Fruit fly (Drosophila melanogaster): ENCODE results near the gene CG11899.
A peak's percentile ranks its signal among the peaks of the same experiment; 100 is the strongest.

Gene CG11899

dm6 chr3R:29214262-29214661 is 14.0 kb downstream of the CG11899 start (continued):
- TF ChIP-seq Max (GFP tag; optimal IDR thresholded peaks at IDR 0.05) (peak; percentile 99), H15 (GFP tag; IDR thresholded peaks at IDR 0.05) (peak; percentile 99), Aef1 (GFP tag; IDR thresholded peaks at IDR 0.05) (peak; percentile 99), dpn (GFP tag; optimal IDR thresholded peaks at IDR 0.05) (peak; percentile 99), CG1529 (GFP tag; optimal IDR thresholded peaks at IDR 0.05) (peak; percentile 99), CG10147 (GFP tag; optimal IDR thresholded peaks at IDR 0.05) (peak; percentile 98), CG2678 (tag; optimal IDR thresholded peaks at IDR 0.05) (peak; percentile 99), CG7987 (GFP tag; optimal IDR thresholded peaks at IDR 0.05) (peak; percentile 99), gcm (GFP tag; optimal IDR thresholded peaks at IDR 0.05) (peak; percentile 99), BtbVII (GFP tag; optimal IDR thresholded peaks at IDR 0.05) (peak; percentile 99), bcd (GFP tag; optimal IDR thresholded peaks at IDR 0.05) (peak; percentile 99), HLH4C (GFP tag; IDR thresholded peaks at IDR 0.05; ENCODE audit: partially characterized antibody) (peak; percentile 67), Elba2 (GFP tag; optimal IDR thresholded peaks at IDR 0.05) (peak; percentile 97), CG7745 (tag; optimal IDR thresholded peaks at IDR 0.05) (peak; percentile 98), pfk (GFP tag; optimal IDR thresholded peaks at IDR 0.05) (peak; percentile 79), phol (tag; optimal IDR thresholded peaks at IDR 0.05) (peak; percentile 98), Dip3 (GFP tag; optimal IDR thresholded peaks at IDR 0.05) (peak; percentile 99), CG18599 (GFP tag; optimal IDR thresholded peaks at IDR 0.05) (peak; percentile 99), aop (GFP tag; IDR thresholded peaks at IDR 0.05) (peak; percentile 98), CG15696 (tag; optimal IDR thresholded peaks at IDR 0.05) (peak; percentile 100), Doc3 (GFP tag; IDR thresholded peaks at IDR 0.05; ENCODE audit: partially characterized antibody) (no peak), nau (GFP tag; optimal IDR thresholded peaks at IDR 0.05) (peak; percentile 99), grau (tag; optimal IDR thresholded peaks at IDR 0.05) (peak; percentile 98), wdn (GFP tag; IDR thresholded peaks at IDR 0.05) (peak; percentile 99), HmgZ (tag; optimal IDR thresholded peaks at IDR 0.05) (peak; percentile 99), CG10321 (GFP tag; IDR thresholded peaks at IDR 0.05) (peak; percentile 90), CG14710 (tag; optimal IDR thresholded peaks at IDR 0.05) (peak; percentile 99), Lim3 (GFP tag; IDR thresholded peaks at IDR 0.05) (peak; percentile 97), YL-1 (GFP tag; optimal IDR thresholded peaks at IDR 0.05) (peak; percentile 99), cwo (GFP tag; optimal IDR thresholded peaks at IDR 0.05) (peak; percentile 98), gem (tag; optimal IDR thresholded peaks at IDR 0.05) (peak; percentile 99), mam (GFP tag; optimal IDR thresholded peaks at IDR 0.05) (peak; percentile 99), Deaf1 (tag; optimal IDR thresholded peaks at IDR 0.05) (peak; percentile 89), Camta (GFP tag; optimal IDR thresholded peaks at IDR 0.05) (peak; percentile 99), CG11504 (tag; optimal IDR thresholded peaks at IDR 0.05) (peak; percentile 98), CTCF (GFP tag; optimal IDR thresholded peaks at IDR 0.05) (peak; percentile 78), CG3995 (GFP tag; optimal IDR thresholded peaks at IDR 0.05) (peak; percentile 88), CG30020 (tag; optimal IDR thresholded peaks at IDR 0.05) (peak; percentile 91), Gsc (GFP tag; IDR thresholded peaks at IDR 0.05) (peak; percentile 97), stc (GFP tag; IDR thresholded peaks at IDR 0.05) (peak; percentile 99), Nf-YA (GFP tag; IDR thresholded peaks at IDR 0.05) (peak; percentile 99), btn (GFP tag; optimal IDR thresholded peaks at IDR 0.05) (peak; percentile 99), TFAM (GFP tag; optimal IDR thresholded peaks at IDR 0.05) (peak; percentile 95), Optix (GFP tag; IDR thresholded peaks at IDR 0.05) (peak; percentile 100), Sox100B (GFP tag; optimal IDR thresholded peaks at IDR 0.05) (peak; percentile 98), Jarid2 (GFP tag; optimal IDR thresholded peaks at IDR 0.05) (peak; percentile 96), CG15073 (GFP tag; optimal IDR thresholded peaks at IDR 0.05) (peak; percentile 92), Dref (GFP tag; IDR thresholded peaks at IDR 0.05) (peak; percentile 50), ems (GFP tag; optimal IDR thresholded peaks at IDR 0.05) (peak; percentile 99), CG13287 (GFP tag; IDR thresholded peaks at IDR 0.05; ENCODE audit: partially characterized antibody) (peak; percentile 31; the same call in 1 of the 2 replicates), CG8281 (tag; optimal IDR thresholded peaks at IDR 0.05) (peak; percentile 94)

Data from whole organism, embryonic.